Fruit fly (Drosophila melanogaster) whole organism, adult: ENCODE measurements around the gene Sp1.

Experiments used
- CG11617 ChIP-seq: fragments of 200-800 bp; sonication (Bioruptor generic); optimal IDR thresholded peaks from 2 replicates; lab custom pipeline; 2017; ENCODE audit warnings: mild to moderate bottlenecking, missing biosample characterization, missing genetic modification reagents, missing genetic modification characterization
- CG12768 ChIP-seq: fragments of 200-800 bp; sonication (Bioruptor generic); optimal IDR thresholded peaks from 2 replicates; lab custom pipeline; 2017; ENCODE audit warnings: missing biosample characterization, missing genetic modification characterization, mild to moderate bottlenecking, moderate library complexity, missing genetic modification reagents
- CG14711 ChIP-seq: fragments of 200-800 bp; sonication (Bioruptor generic); optimal IDR thresholded peaks from 2 replicates; lab custom pipeline; 2018; ENCODE audit warnings: missing biosample characterization, mild to moderate bottlenecking, missing genetic modification characterization, moderate library complexity
- CG1620 ChIP-seq: fragments of 200-800 bp; sonication (Bioruptor generic); optimal IDR thresholded peaks from 2 replicates; lab custom pipeline; 2016; ENCODE audit warnings: missing biosample characterization, missing genetic modification characterization
- CG33017 ChIP-seq: fragments of 200-800 bp; sonication (Bioruptor generic); optimal IDR thresholded peaks from 2 replicates; lab custom pipeline; 2018; ENCODE audit warnings: missing biosample characterization, mild to moderate bottlenecking, missing genetic modification characterization, moderate library complexity
- CG5204 ChIP-seq: fragments of 200-800 bp; sonication (Bioruptor generic); optimal IDR thresholded peaks from 2 replicates; lab custom pipeline; 2016; ENCODE audit warnings: missing biosample characterization, missing genetic modification characterization
- CG7045 ChIP-seq: fragments of 200-800 bp; sonication (Bioruptor generic); optimal IDR thresholded peaks from 2 replicates; lab custom pipeline; 2017; ENCODE audit warnings: missing biosample characterization, mild to moderate bottlenecking, missing genetic modification characterization
- CG7101 ChIP-seq: fragments of 200-800 bp; sonication (Bioruptor generic); optimal IDR thresholded peaks from 2 replicates; lab custom pipeline; 2018; ENCODE audit warnings: missing biosample characterization, mild to moderate bottlenecking, missing genetic modification characterization, moderate library complexity
- Clk ChIP-seq: fragments of 200-800 bp; sonication (Bioruptor generic); optimal IDR thresholded peaks from 2 replicates; lab custom pipeline; 2017; ENCODE audit warnings: missing biosample characterization, missing genetic modification characterization
- Crg-1 ChIP-seq: fragments of 200-800 bp; sonication (Bioruptor generic); optimal IDR thresholded peaks from 2 replicates; lab custom pipeline; 2016; ENCODE audit warnings: missing biosample characterization, missing genetic modification characterization
- Hr96 ChIP-seq: fragments of 200-800 bp; sonication (Bioruptor generic); optimal IDR thresholded peaks from 2 replicates; lab custom pipeline; 2016; ENCODE audit warnings: missing biosample characterization, missing genetic modification characterization
- Mnt ChIP-seq: fragments of 200-800 bp; sonication (Bioruptor generic); optimal IDR thresholded peaks from 2 replicates; lab custom pipeline; 2016; ENCODE audit warnings: missing biosample characterization, mild to moderate bottlenecking, missing genetic modification characterization
- bab1 ChIP-seq: fragments of 200-800 bp; sonication (Bioruptor generic); optimal IDR thresholded peaks from 3 replicates; lab custom pipeline; 2019; ENCODE audit warnings: missing biosample characterization, mild to moderate bottlenecking, missing genetic modification characterization, moderate library complexity
- cic ChIP-seq: fragments of 200-800 bp; sonication (Bioruptor generic); optimal IDR thresholded peaks from 2 replicates; lab custom pipeline; 2017; ENCODE audit warnings: missing biosample characterization, mild to moderate bottlenecking, missing genetic modification characterization, moderate library complexity
- cnc ChIP-seq, 2 experiments: fragments of >200 bp; optimal IDR thresholded peaks; 2 replicates each; lab custom pipeline; 2017
- kay ChIP-seq: fragments of 200-800 bp; sonication (Bioruptor generic); peaks from one replicate; lab custom pipeline; 2016; ENCODE audit warnings: missing biosample characterization, missing genetic modification characterization, borderline replicate concordance
- ovo ChIP-seq: fragments of 200-800 bp; sonication (Bioruptor generic); optimal IDR thresholded peaks from 2 replicates; lab custom pipeline; 2016; ENCODE audit warnings: missing biosample characterization, missing genetic modification characterization
- pad ChIP-seq: fragments of 200-800 bp; sonication (Bioruptor generic); optimal IDR thresholded peaks from 3 replicates; lab custom pipeline; 2017; ENCODE audit warnings: missing biosample characterization, missing genetic modification characterization, mild to moderate bottlenecking, moderate library complexity, missing genetic modification reagents
- tj ChIP-seq: fragments of 200-800 bp; sonication (Bioruptor generic); optimal IDR thresholded peaks from 3 replicates; lab custom pipeline; 2017; ENCODE audit warnings: missing biosample characterization, mild to moderate bottlenecking, missing genetic modification characterization, moderate library complexity
- toe ChIP-seq: fragments of 200-800 bp; sonication (Bioruptor generic); optimal IDR thresholded peaks from 2 replicates; lab custom pipeline; 2016; ENCODE audit warnings: missing biosample characterization, missing genetic modification characterization

Sp1 gene

DNA sequence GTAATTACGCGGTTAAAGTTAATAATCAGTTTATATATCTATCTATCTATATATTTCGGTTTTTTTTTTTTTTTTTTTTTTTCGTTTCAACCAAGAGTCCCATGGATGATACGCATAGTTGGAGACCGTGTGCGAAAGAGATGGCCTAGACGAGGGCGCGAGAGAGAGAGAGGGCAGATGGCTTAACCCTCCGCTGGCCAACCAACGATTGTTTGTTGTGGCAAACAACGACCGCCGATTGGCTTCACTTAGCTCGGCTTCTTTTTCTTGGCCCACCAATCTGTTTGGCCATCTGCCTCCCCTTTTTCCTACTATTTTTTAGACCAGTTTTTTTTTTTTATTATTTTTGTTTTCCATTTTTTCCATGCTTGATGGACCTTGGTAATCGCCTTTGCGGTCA is 36.1 kb downstream of the Sp1 start:
- no peak for TF ChIP-seq CG12768 (GFP tag; lab: Kevin White, UChicago)
- TF ChIP-seq cnc (optimal IDR thresholded peaks at IDR 0.05; lab: Kevin White, UChicago) = no peak
- no peak for TF ChIP-seq cic (GFP tag; lab: Kevin White, UChicago)
- TF ChIP-seq kay (GFP tag; lab: Kevin White, UChicago) = no peak
- no peak for TF ChIP-seq CG11617
- TF ChIP-seq bab1 = no peak
- no peak for TF ChIP-seq CG33017 (tag; lab: Kevin White, UChicago)
- no peak for TF ChIP-seq CG14711 (tag; lab: Kevin White, UChicago)
- no peak for TF ChIP-seq Clk
- TF ChIP-seq CG7101 (tag; lab: Kevin White, UChicago) = no peak
- no peak for TF ChIP-seq toe (GFP tag; lab: Kevin White, UChicago)
- no peak for TF ChIP-seq ovo (GFP tag; lab: Kevin White, UChicago)
- no peak for TF ChIP-seq CG5204
- TF ChIP-seq tj (GFP tag; lab: Kevin White, UChicago) = no peak
- TF ChIP-seq CG7045 (GFP tag; lab: Kevin White, UChicago) = no peak

DNA sequence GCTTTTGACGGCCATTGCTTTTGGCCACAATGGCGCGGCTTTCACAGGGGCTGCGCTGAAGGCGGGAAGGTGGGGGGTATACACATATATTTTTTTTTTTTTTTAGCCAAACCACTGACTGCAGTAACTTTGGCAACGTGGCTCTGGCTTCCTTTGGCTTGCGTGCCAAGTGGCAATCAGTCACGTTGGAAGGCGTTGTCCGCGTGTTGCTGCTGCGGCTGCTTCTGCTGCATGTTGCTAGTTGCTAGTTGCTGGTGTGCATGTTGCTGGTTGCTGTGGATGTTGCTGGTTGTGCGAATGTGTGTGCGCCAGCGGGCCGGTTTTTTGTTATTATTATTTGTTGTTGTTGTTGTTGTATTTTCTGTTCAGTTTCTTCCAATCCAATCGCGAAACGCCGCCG is 41.6 kb downstream of the Sp1 start:
- TF ChIP-seq CG12768 (GFP tag; lab: Kevin White, UChicago) = no peak
- TF ChIP-seq pad = no peak
- no peak for TF ChIP-seq Clk
- no peak for TF ChIP-seq CG1620 (GFP tag; lab: Kevin White, UChicago)
- no peak for TF ChIP-seq CG14711 (tag; lab: Kevin White, UChicago)
- TF ChIP-seq CG5204 = no peak
- TF ChIP-seq CG33017 (tag; lab: Kevin White, UChicago) = no peak
- TF ChIP-seq toe (GFP tag; lab: Kevin White, UChicago) = no peak
- no peak for TF ChIP-seq ovo (GFP tag; lab: Kevin White, UChicago)
- no peak for TF ChIP-seq kay (GFP tag; lab: Kevin White, UChicago)
- no peak for TF ChIP-seq CG7045 (GFP tag; lab: Kevin White, UChicago)
- TF ChIP-seq bab1 = no peak
- no peak for TF ChIP-seq Crg-1 (GFP tag; lab: Kevin White, UChicago)
- no peak for TF ChIP-seq CG7101 (tag; lab: Kevin White, UChicago)
- no peak for TF ChIP-seq CG11617
- no peak for TF ChIP-seq cnc (optimal IDR thresholded peaks at IDR 0.05; lab: Kevin White, UChicago)
- no peak for TF ChIP-seq cic (GFP tag; lab: Kevin White, UChicago)

DNA sequence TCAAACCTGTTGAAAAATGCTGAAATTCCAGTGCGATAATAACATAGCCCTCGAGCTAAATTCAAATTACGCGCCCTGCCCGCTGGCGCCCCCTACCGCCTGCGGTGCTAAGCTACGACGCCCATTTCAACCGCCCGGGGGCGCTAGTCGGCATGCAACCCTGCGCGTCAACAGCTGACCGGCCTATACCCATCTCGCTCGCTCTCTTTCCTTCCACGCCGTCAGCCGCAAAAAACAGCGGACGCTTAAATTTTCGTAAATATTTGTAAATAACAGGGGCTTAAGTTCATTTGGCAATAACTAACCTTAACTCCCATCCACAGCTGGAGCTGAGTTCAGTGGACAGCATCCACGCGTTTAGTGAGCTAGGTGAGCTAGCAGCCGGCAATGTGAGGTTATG is 49.1 kb downstream of the Sp1 start, which contains the start of gene CG1354:
TSS of gene CG1354 (plus strand) at position 198 of the 400 bp plus-strand sequence.
- TF ChIP-seq tj (GFP tag; lab: Kevin White, UChicago) = peak; percentile 56
- TF ChIP-seq CG14711 (tag; lab: Kevin White, UChicago) = no peak
- TF ChIP-seq CG5204 = peak; percentile 16
- peak; percentile 67 for TF ChIP-seq Crg-1 (GFP tag; lab: Kevin White, UChicago)
- TF ChIP-seq CG1620 (GFP tag; lab: Kevin White, UChicago) = peak; percentile 74
- no peak for TF ChIP-seq CG12768 (GFP tag; lab: Kevin White, UChicago)
- TF ChIP-seq CG7045 (GFP tag; lab: Kevin White, UChicago) = peak; percentile 29
- TF ChIP-seq pad = peak; percentile 65
- peak; percentile 61 for TF ChIP-seq ovo (GFP tag; lab: Kevin White, UChicago)
- peak; percentile 78 for TF ChIP-seq Mnt
- TF ChIP-seq cic (GFP tag; lab: Kevin White, UChicago) = no peak
- no peak for TF ChIP-seq Clk
- TF ChIP-seq kay (GFP tag; lab: Kevin White, UChicago) = no peak
- peak; percentile 82 for TF ChIP-seq bab1
- TF ChIP-seq CG33017 (tag; lab: Kevin White, UChicago) = no peak
- TF ChIP-seq Hr96 (GFP tag; lab: Kevin White, UChicago) = peak; percentile 77
- peak; percentile 8 for TF ChIP-seq toe (GFP tag; lab: Kevin White, UChicago)
- peak; percentile 31 for TF ChIP-seq CG7101 (tag; lab: Kevin White, UChicago)
- peak; percentile 38 for TF ChIP-seq CG11617
- no peak for TF ChIP-seq cnc (optimal IDR thresholded peaks at IDR 0.05; lab: Kevin White, UChicago)

DNA sequence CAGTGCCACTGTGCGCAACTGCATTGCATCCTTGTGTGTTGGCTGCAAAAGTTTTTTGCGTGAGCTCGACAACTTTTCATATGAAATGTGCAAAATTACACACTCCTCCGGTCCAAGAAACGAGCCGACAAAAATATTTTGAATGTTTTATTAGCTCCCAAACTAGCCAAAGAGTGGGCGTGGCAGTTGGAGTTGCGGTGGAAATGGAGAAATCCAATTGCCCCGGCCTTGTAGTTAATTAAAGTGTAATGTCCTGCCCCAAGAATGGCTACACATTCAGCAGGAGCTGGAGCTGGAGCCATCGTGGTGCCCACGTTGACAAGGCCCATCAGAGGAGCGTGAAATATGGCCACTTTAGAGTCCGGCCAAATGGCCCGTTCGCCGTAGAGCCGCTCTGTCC is 53.5 kb downstream of the Sp1 start, which contains the start of gene CARPB:
TSS of gene CARPB (plus strand) at position 301 of the 400 bp plus-strand sequence.
- TF ChIP-seq cnc (optimal IDR thresholded peaks at IDR 0.05; lab: Kevin White, UChicago) (no peak), bab1 (no peak)

DNA sequence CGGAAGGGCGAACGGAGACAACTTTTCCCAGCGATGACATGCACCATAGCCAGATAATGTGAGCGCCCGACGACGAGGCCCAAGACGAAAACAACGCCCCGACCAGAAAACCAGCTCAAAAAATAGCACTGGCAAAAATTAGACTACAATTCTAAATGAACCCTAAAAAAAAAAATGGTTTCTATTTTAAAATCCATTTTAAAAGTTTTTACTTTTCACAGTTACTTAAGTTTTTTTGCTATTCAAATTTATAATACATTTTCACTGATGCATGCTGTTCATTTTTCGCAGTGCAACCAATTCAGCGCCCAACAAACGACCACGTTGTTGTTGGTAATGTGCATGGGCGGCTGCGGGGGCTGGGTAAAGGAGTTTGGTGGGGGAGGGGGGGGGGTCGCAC is 57.9 kb downstream of the Sp1 start:
- no peak for TF ChIP-seq CG5204
- no peak for TF ChIP-seq toe (GFP tag; lab: Kevin White, UChicago)
- no peak for TF ChIP-seq Clk

DNA sequence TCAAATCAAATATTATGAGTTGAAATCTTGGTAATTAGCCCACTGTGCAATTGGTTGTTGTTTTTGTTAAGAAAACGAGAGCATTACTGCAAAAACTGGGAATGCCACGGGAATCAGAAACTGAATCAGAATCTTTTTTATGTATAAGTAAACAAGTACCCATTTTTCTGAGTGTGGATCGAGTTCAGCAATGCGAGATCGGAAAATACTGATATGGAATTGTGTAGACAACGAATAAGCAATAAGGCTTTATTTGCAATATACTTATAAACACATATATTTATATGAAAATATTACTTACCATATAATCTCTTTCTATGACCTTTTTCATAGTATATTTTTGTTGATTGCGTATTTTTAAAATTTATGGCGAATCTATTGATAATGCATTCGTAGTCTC is 58.5 kb downstream of the Sp1 start:
- TF ChIP-seq CG12768 (GFP tag; lab: Kevin White, UChicago) (no peak), tj (GFP tag; lab: Kevin White, UChicago) (no peak), pad (no peak), toe (GFP tag; lab: Kevin White, UChicago) (no peak), kay (GFP tag; lab: Kevin White, UChicago) (no peak), CG33017 (tag; lab: Kevin White, UChicago) (no peak), cnc (optimal IDR thresholded peaks at IDR 0.05; lab: Kevin White, UChicago) (no peak), CG1620 (GFP tag; lab: Kevin White, UChicago) (no peak), CG11617 (no peak), CG7101 (tag; lab: Kevin White, UChicago) (no peak), CG7045 (GFP tag; lab: Kevin White, UChicago) (no peak)

DNA sequence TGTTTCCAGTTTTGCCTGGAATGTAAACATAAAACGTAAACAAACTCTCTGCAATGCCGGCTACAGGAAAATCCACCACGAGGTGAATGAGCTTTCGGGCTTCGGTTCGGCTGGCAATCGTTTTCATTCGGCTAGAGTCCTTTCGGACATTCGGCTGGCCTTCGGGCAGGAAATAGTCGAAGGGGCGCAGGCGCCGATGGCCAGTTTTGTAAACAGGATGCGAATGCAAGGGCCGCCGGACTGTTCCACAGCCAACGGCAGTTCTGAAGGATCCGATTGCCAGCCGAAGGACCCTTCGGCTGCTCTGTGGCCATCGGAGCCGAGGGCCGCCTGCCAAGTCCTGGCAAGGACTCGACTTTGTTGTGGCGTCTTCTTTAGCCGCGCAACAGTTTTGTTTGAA is 64.8 kb downstream of the Sp1 start:
- no peak for TF ChIP-seq CG7101 (tag; lab: Kevin White, UChicago)
- no peak for TF ChIP-seq tj (GFP tag; lab: Kevin White, UChicago)
- TF ChIP-seq cnc (optimal IDR thresholded peaks at IDR 0.05; lab: Kevin White, UChicago) = no peak
- no peak for TF ChIP-seq pad
- TF ChIP-seq CG11617 = no peak
- no peak for TF ChIP-seq cic (GFP tag; lab: Kevin White, UChicago)
- TF ChIP-seq CG7045 (GFP tag; lab: Kevin White, UChicago) = no peak
- no peak for TF ChIP-seq kay (GFP tag; lab: Kevin White, UChicago)
- no peak for TF ChIP-seq Mnt
